Worm (Caenorhabditis elegans) whole organism, L4 larva: ENCODE results near the gene fbxa-66.
"Not testable (repeated sequence)": the region's sequence is repeated elsewhere in the genome, so short reads cannot be mapped to it uniquely, and the experiment has no call there.

Source experiments
- ZK337.2 ChIP-seq: fragments of 200-800 bp; sonication (Bioruptor generic); IDR thresholded peaks from 2 replicates; pipeline ENCODE4 v1.3.6; 2022; ENCODE audit warnings: missing genetic modification reagents, missing genetic modification characterization, missing compliant biosample characterization
- ceh-20 ChIP-seq: fragments of 200-800 bp; sonication (Bioruptor generic); IDR thresholded peaks from 2 replicates; pipeline ENCODE4 v1.3.6; 2022; ENCODE audit warnings: missing genetic modification reagents, missing genetic modification characterization, missing compliant biosample characterization
- ceh-32 ChIP-seq: sonication (generic microtip); optimal IDR thresholded peaks from 2 replicates; lab custom pipeline; 2016; ENCODE audit warnings: mild to moderate bottlenecking, missing genetic modification characterization, missing compliant biosample characterization; ENCODE audit not compliant: poor library complexity
- hlh-30 ChIP-seq: sonication (generic microtip); optimal IDR thresholded peaks from 2 replicates; lab custom pipeline; 2017; ENCODE audit warnings: antibody characterized with exemption, mild to moderate bottlenecking, missing genetic modification characterization, missing compliant biosample characterization; ENCODE audit not compliant: insufficient read depth
- lin-39 ChIP-seq: fragments of 150-350 bp; optimal IDR thresholded peaks from 2 replicates; lab custom pipeline; 2014; ENCODE audit warnings: missing biosample characterization, missing genetic modification reagents, missing genetic modification characterization
- nhr-102 ChIP-seq: sonication (generic microtip); optimal IDR thresholded peaks from 2 replicates; lab custom pipeline; 2016; ENCODE audit warnings: mild to moderate bottlenecking, missing genetic modification characterization, moderate library complexity, missing compliant biosample characterization
- nhr-237 ChIP-seq: sonication (generic microtip); optimal IDR thresholded peaks from 2 replicates; lab custom pipeline; 2017; ENCODE audit warnings: missing biosample characterization, missing genetic modification characterization
- nhr-28 ChIP-seq: fragments of 150-350 bp; optimal IDR thresholded peaks from 2 replicates; lab custom pipeline; 2014; ENCODE audit warnings: missing biosample characterization, missing genetic modification characterization
- nhr-48 ChIP-seq: sonication (generic microtip); optimal IDR thresholded peaks from 2 replicates; lab custom pipeline; 2016; ENCODE audit warnings: mild to moderate bottlenecking, missing genetic modification characterization, missing compliant biosample characterization
- pha-4 ChIP-seq, 2 experiments: fragments of 150-350 bp in 1 of 2; fragments of 200-800 bp in 1 of 2; sonication (Bioruptor generic) in 1 of 2; IDR thresholded peaks in 1 of 2; optimal IDR thresholded peaks in 1 of 2; 2 replicates each; pipeline versions ENCODE4 v1.3.6 to Lab custom; 2014 to 2022; ENCODE audit warnings: missing genetic modification characterization in 2 of 2, missing genetic modification reagents in 2 of 2, missing biosample characterization in 1 of 2, missing compliant biosample characterization in 1 of 2
- pqm-1 ChIP-seq: sonication (generic microtip); optimal IDR thresholded peaks from 2 replicates; lab custom pipeline; 2017; ENCODE audit warnings: missing biosample characterization, missing genetic modification characterization
- tag-97 ChIP-seq: fragments of 200-800 bp; sonication (Bioruptor generic); IDR thresholded peaks from 2 replicates; pipeline ENCODE4 v1.3.6; 2022; ENCODE audit warnings: missing genetic modification characterization, missing compliant biosample characterization

ce11 chrIII:2271016-2271590 is 42.7 kb downstream of the fbxa-66 start:
- TF ChIP-seq hlh-30 (tag; lab: Kevin White, UChicago); nhr-102 (tag; lab: Kevin White, UChicago); nhr-28 (tag; lab: Kevin White, UChicago); lin-39 (tag; lab: Kevin White, UChicago); tag-97 (GFP tag; lab: Robert Waterston, UW); nhr-48; ZK337.2 (GFP tag; lab: Robert Waterston, UW); pha-4 (GFP tag; IDR thresholded peaks at IDR 0.05; lab: Robert Waterston, UW); pha-4 (tag; optimal IDR thresholded peaks at IDR 0.05; lab: Kevin White, UChicago); ceh-32 (tag; lab: Kevin White, UChicago); nhr-237 (tag; lab: Kevin White, UChicago); ceh-20 (GFP tag; lab: Robert Waterston, UW); pqm-1 (tag; lab: Kevin White, UChicago): not testable (repeated sequence)
